Worm (Caenorhabditis elegans): ENCODE data around the gene srw-55.

- no peak for TF ChIP-seq fkh-10 (GFP tag; optimal IDR thresholded peaks at IDR 0.05)
- no peak for TF ChIP-seq ceh-18 (tag; optimal IDR thresholded peaks at IDR 0.05)
- TF ChIP-seq madf-2 (tag; optimal IDR thresholded peaks at IDR 0.05) = no peak
- TF ChIP-seq sox-2 (GFP tag; IDR thresholded peaks at IDR 0.05) = no peak
- no peak for TF ChIP-seq ceh-14 (tag; optimal IDR thresholded peaks at IDR 0.05)
Observed at ce11 chrV:15965114-15965513, 25.0 kb upstream of the srw-55 start, which contains the start of gene sri-2.
